Worm (Caenorhabditis elegans) whole organism, young adult: ENCODE results near the gene F22H10.6.

Experiments used
- B0261.1 ChIP-seq: sonication (generic microtip); optimal IDR thresholded peaks from 2 replicates; lab custom pipeline; 2016; ENCODE audit warnings: mild to moderate bottlenecking, missing genetic modification characterization, moderate library complexity, missing compliant biosample characterization
- C17E4.6 ChIP-seq: fragments of 200-800 bp; sonication (Bioruptor generic); IDR thresholded peaks from 2 replicates; pipeline ENCODE4 v1.3.6; 2022; ENCODE audit warnings: missing genetic modification reagents, missing genetic modification characterization, missing compliant biosample characterization
- F33H1.4 ChIP-seq: fragments of 200-800 bp; sonication (Bioruptor generic); IDR thresholded peaks from 2 replicates; pipeline ENCODE4 v1.3.6; 2022; ENCODE audit warnings: missing genetic modification reagents, missing genetic modification characterization, missing compliant biosample characterization
- F39B2.1 ChIP-seq: fragments of 200-800 bp; sonication (Bioruptor generic); IDR thresholded peaks from 2 replicates; pipeline ENCODE4 v1.3.6; 2022; ENCODE audit warnings: missing genetic modification reagents, missing genetic modification characterization, missing compliant biosample characterization
- F55B11.4 ChIP-seq: sonication (generic microtip); optimal IDR thresholded peaks from 2 replicates; lab custom pipeline; 2016; ENCODE audit warnings: missing compliant biosample characterization, missing genetic modification characterization, borderline replicate concordance; ENCODE audit not compliant: insufficient read depth
- Y53F4B.3 ChIP-seq: fragments of 200-800 bp; sonication (Bioruptor generic); IDR thresholded peaks from 2 replicates; pipeline ENCODE4 v1.3.6; 2022; ENCODE audit warnings: missing genetic modification reagents, missing genetic modification characterization, missing compliant biosample characterization
- Y53G8AR.9 ChIP-seq: fragments of 200-800 bp; sonication (Bioruptor generic); conservative IDR thresholded peaks from 2 replicates; pipeline ENCODE4 v1.3.6; 2022; ENCODE audit warnings: missing genetic modification reagents, missing genetic modification characterization, missing compliant biosample characterization
- ZK185.1 ChIP-seq: sonication (generic microtip); optimal IDR thresholded peaks from 2 replicates; lab custom pipeline; 2016; ENCODE audit warnings: mild to moderate bottlenecking, missing genetic modification characterization, missing compliant biosample characterization; ENCODE audit not compliant: poor library complexity, severe bottlenecking
- akir-1 ChIP-seq: fragments of 200-800 bp; sonication (Bioruptor generic); optimal IDR thresholded peaks from 2 replicates; lab custom pipeline; 2018; ENCODE audit warnings: mild to moderate bottlenecking, missing genetic modification characterization, moderate library complexity, missing compliant biosample characterization
- aptf-3 ChIP-seq: fragments of 200-800 bp; sonication (Bioruptor generic); IDR thresholded peaks from 2 replicates; pipeline ENCODE4 v1.3.6; 2022; ENCODE audit warnings: missing genetic modification characterization, missing compliant biosample characterization
- atf-7 ChIP-seq: sonication (generic microtip); optimal IDR thresholded peaks from 2 replicates; lab custom pipeline; 2017; ENCODE audit warnings: mild to moderate bottlenecking, missing genetic modification characterization, missing compliant biosample characterization
- attf-3 ChIP-seq: fragments of 200-800 bp; sonication (Bioruptor generic); conservative IDR thresholded peaks from 2 replicates; pipeline ENCODE4 v1.3.6; 2022; ENCODE audit warnings: missing genetic modification reagents, missing genetic modification characterization, missing compliant biosample characterization
- attf-6 ChIP-seq: fragments of 200-800 bp; sonication (Bioruptor generic); IDR thresholded peaks from 2 replicates; pipeline ENCODE4 v1.3.6; 2022; ENCODE audit warnings: missing genetic modification reagents, missing genetic modification characterization, missing compliant biosample characterization
- ccch-3 ChIP-seq: fragments of 200-800 bp; sonication (Bioruptor generic); optimal IDR thresholded peaks from 2 replicates; lab custom pipeline; 2018; ENCODE audit warnings: mild to moderate bottlenecking, missing genetic modification characterization, missing compliant biosample characterization
- cebp-1 ChIP-seq, 2 experiments: fragments of 200-800 bp in 1 of 2; sonication (Bioruptor generic) in 1 of 2; sonication (generic microtip) in 1 of 2; IDR thresholded peaks in 1 of 2; optimal IDR thresholded peaks in 1 of 2; 2 replicates each; pipeline versions ENCODE4 v1.3.6 to Lab custom; 2017 to 2022; ENCODE audit warnings: missing compliant biosample characterization in 2 of 2, missing genetic modification characterization in 2 of 2, mild to moderate bottlenecking in 1 of 2, missing genetic modification reagents in 1 of 2, moderate library complexity in 1 of 2
- ceh-100 ChIP-seq: fragments of 200-800 bp; sonication (Bioruptor generic); IDR thresholded peaks from 2 replicates; pipeline ENCODE4 v1.3.6; 2022; ENCODE audit warnings: missing genetic modification reagents, missing genetic modification characterization, missing compliant biosample characterization
- ceh-27 ChIP-seq: fragments of 200-800 bp; sonication (Bioruptor generic); optimal IDR thresholded peaks from 2 replicates; lab custom pipeline; 2018; ENCODE audit warnings: mild to moderate bottlenecking, missing genetic modification characterization, moderate library complexity, missing compliant biosample characterization
- ceh-40 ChIP-seq: fragments of 200-800 bp; sonication (Bioruptor generic); IDR thresholded peaks from 2 replicates; pipeline ENCODE4 v1.3.6; 2022; ENCODE audit warnings: missing genetic modification characterization, missing compliant biosample characterization
- ceh-91 ChIP-seq: fragments of 200-800 bp; sonication (Bioruptor generic); IDR thresholded peaks from 2 replicates; pipeline ENCODE4 v1.3.6; 2022; ENCODE audit warnings: missing genetic modification reagents, missing genetic modification characterization, missing compliant biosample characterization
- die-1 ChIP-seq: sonication (generic microtip); optimal IDR thresholded peaks from 2 replicates; lab custom pipeline; 2016; ENCODE audit warnings: missing genotype, mild to moderate bottlenecking, missing genetic modification characterization, missing compliant biosample characterization
- efl-1 ChIP-seq: fragments of 150-350 bp; optimal IDR thresholded peaks from 2 replicates; lab custom pipeline; 2014; ENCODE audit warnings: missing biosample characterization, missing genetic modification reagents, missing genetic modification characterization
- fkh-3 ChIP-seq: sonication (generic microtip); optimal IDR thresholded peaks from 2 replicates; lab custom pipeline; 2016; ENCODE audit warnings: mild to moderate bottlenecking, missing genetic modification characterization, missing compliant biosample characterization
- gei-17 ChIP-seq: fragments of 200-800 bp; sonication (Bioruptor generic); optimal IDR thresholded peaks from 2 replicates; lab custom pipeline; 2018; ENCODE audit warnings: mild to moderate bottlenecking, missing genetic modification characterization, missing compliant biosample characterization
- hmg-1.2 ChIP-seq: fragments of 200-800 bp; sonication (Bioruptor generic); IDR thresholded peaks from 2 replicates; pipeline ENCODE4 v1.3.6; 2022; ENCODE audit warnings: missing genetic modification reagents, missing genetic modification characterization, missing compliant biosample characterization
- hmg-20 ChIP-seq: fragments of 200-800 bp; sonication (Bioruptor generic); IDR thresholded peaks from 2 replicates; pipeline ENCODE4 v1.3.6; 2022; ENCODE audit warnings: missing genetic modification reagents, missing genetic modification characterization, missing compliant biosample characterization
- hrde-1 ChIP-seq: sonication (generic microtip); optimal IDR thresholded peaks from 2 replicates; lab custom pipeline; 2016; ENCODE audit warnings: missing genetic modification characterization, mild to moderate bottlenecking, missing compliant biosample characterization, moderate library complexity, missing genotype, missing genetic modification reagents, borderline replicate concordance
- let-526 ChIP-seq: fragments of 200-800 bp; sonication (Bioruptor generic); IDR thresholded peaks from 2 replicates; pipeline ENCODE4 v1.3.6; 2022; ENCODE audit warnings: missing genetic modification reagents, missing genetic modification characterization, missing compliant biosample characterization
- let-607 ChIP-seq, 2 experiments: fragments of 200-800 bp in 1 of 2; sonication (Bioruptor generic) in 1 of 2; sonication (generic microtip) in 1 of 2; optimal IDR thresholded peaks; 2 replicates each; lab custom pipeline; 2016 to 2018; ENCODE audit warnings: mild to moderate bottlenecking in 2 of 2, missing compliant biosample characterization in 2 of 2, missing genetic modification characterization in 2 of 2, moderate library complexity in 2 of 2, missing genotype in 1 of 2
- lin-54 ChIP-seq: fragments of 200-800 bp; sonication (Bioruptor generic); optimal IDR thresholded peaks from 2 replicates; lab custom pipeline; 2018; ENCODE audit warnings: mild to moderate bottlenecking, missing genetic modification characterization, missing compliant biosample characterization
- lir-1 ChIP-seq: fragments of 200-800 bp; sonication (Bioruptor generic); conservative IDR thresholded peaks from 2 replicates; pipeline ENCODE4 v1.3.6; 2022; ENCODE audit warnings: missing genetic modification reagents, missing genetic modification characterization, missing compliant biosample characterization
- lsl-1 ChIP-seq: fragments of 200-800 bp; sonication (Bioruptor generic); optimal IDR thresholded peaks from 2 replicates; lab custom pipeline; 2018; ENCODE audit warnings: mild to moderate bottlenecking, missing genetic modification characterization, moderate library complexity, missing compliant biosample characterization
- madf-8 ChIP-seq: fragments of 200-800 bp; sonication (Bioruptor generic); conservative IDR thresholded peaks from 2 replicates; pipeline ENCODE4 v1.3.6; 2022; ENCODE audit warnings: missing genetic modification reagents, missing genetic modification characterization, missing compliant biosample characterization
- mcd-1 ChIP-seq: fragments of 200-800 bp; sonication (Bioruptor generic); IDR thresholded peaks from 2 replicates; pipeline ENCODE4 v1.3.6; 2022; ENCODE audit warnings: missing genetic modification reagents, missing genetic modification characterization, missing compliant biosample characterization
- nfya-2 ChIP-seq: fragments of 200-800 bp; sonication (Bioruptor generic); IDR thresholded peaks from 2 replicates; pipeline ENCODE4 v1.3.6; 2022; ENCODE audit warnings: missing genetic modification reagents, missing genetic modification characterization, missing compliant biosample characterization
- nfyb-1 ChIP-seq: fragments of 200-800 bp; sonication (Bioruptor generic); IDR thresholded peaks from 2 replicates; pipeline ENCODE4 v1.3.6; 2022; ENCODE audit warnings: missing genetic modification reagents, missing genetic modification characterization, missing compliant biosample characterization
- nhr-179 ChIP-seq: sonication (generic microtip); optimal IDR thresholded peaks from 2 replicates; lab custom pipeline; 2016; ENCODE audit warnings: mild to moderate bottlenecking, missing genetic modification characterization, missing compliant biosample characterization
- nhr-27 ChIP-seq: fragments of 200-800 bp; sonication (Bioruptor generic); optimal IDR thresholded peaks from 2 replicates; lab custom pipeline; 2018; ENCODE audit warnings: mild to moderate bottlenecking, missing genetic modification characterization, moderate library complexity, missing compliant biosample characterization
- nhr-90 ChIP-seq: sonication (generic microtip); optimal IDR thresholded peaks from 2 replicates; lab custom pipeline; 2016; ENCODE audit warnings: missing genotype, mild to moderate bottlenecking, missing genetic modification characterization, missing compliant biosample characterization
- snpc-1.3 ChIP-seq: sonication (generic microtip); optimal IDR thresholded peaks from 2 replicates; lab custom pipeline; 2017; ENCODE audit warnings: missing genetic modification characterization, mild to moderate bottlenecking, missing compliant biosample characterization, antibody characterized with exemption, moderate library complexity, missing genotype, missing genetic modification reagents; ENCODE audit not compliant: insufficient read depth
- somi-1 ChIP-seq: fragments of 200-800 bp; sonication (Bioruptor generic); optimal IDR thresholded peaks from 2 replicates; lab custom pipeline; 2018; ENCODE audit warnings: mild to moderate bottlenecking, missing genetic modification characterization, missing compliant biosample characterization
- tbp1 ChIP-seq: fragments of 200-800 bp; sonication (Bioruptor generic); optimal IDR thresholded peaks from 2 replicates; lab custom pipeline; 2018; ENCODE audit warnings: mild to moderate bottlenecking, missing genetic modification characterization, missing compliant biosample characterization
- zfh-2 ChIP-seq: fragments of 200-800 bp; sonication (Bioruptor generic); conservative IDR thresholded peaks from 2 replicates; pipeline ENCODE4 v1.3.6; 2022; ENCODE audit warnings: missing genetic modification reagents, missing genetic modification characterization, missing compliant biosample characterization
- zim-3 ChIP-seq: sonication (generic microtip); optimal IDR thresholded peaks from 2 replicates; lab custom pipeline; 2017; ENCODE audit warnings: mild to moderate bottlenecking, missing genetic modification characterization, moderate library complexity, missing compliant biosample characterization
- ztf-22 ChIP-seq: fragments of 200-800 bp; sonication (Bioruptor generic); optimal IDR thresholded peaks from 2 replicates; lab custom pipeline; 2018; ENCODE audit warnings: mild to moderate bottlenecking, missing genetic modification characterization, moderate library complexity, missing compliant biosample characterization
- ztf-25 ChIP-seq: fragments of 200-800 bp; sonication (Bioruptor generic); IDR thresholded peaks from 2 replicates; pipeline ENCODE4 v1.3.6; 2022; ENCODE audit warnings: missing genetic modification reagents, missing genetic modification characterization, missing compliant biosample characterization
- ztf-3 ChIP-seq: fragments of 200-800 bp; sonication (Bioruptor generic); optimal IDR thresholded peaks from 2 replicates; lab custom pipeline; 2018; ENCODE audit warnings: mild to moderate bottlenecking, missing genetic modification characterization, missing compliant biosample characterization

F22H10.6 gene

ce11 chrX:16681910-16682493 is 9.1 kb downstream of the F22H10.6 start (continued):
- peak; percentile 92 for TF ChIP-seq let-526 (GFP tag; lab: Robert Waterston, UW)
- peak; percentile 96 for TF ChIP-seq nfyb-1
- TF ChIP-seq hmg-1.2 (GFP tag; lab: Robert Waterston, UW) = peak; percentile 87
- TF ChIP-seq Y53F4B.3 = no peak
- TF ChIP-seq ztf-25 (GFP tag; lab: Robert Waterston, UW) = 0 out of 2 replicates have a peak, but pooled peaks have one; percentile 10
- peak; percentile 61 for TF ChIP-seq B0261.1
- peak; percentile 83 for TF ChIP-seq nhr-179
- TF ChIP-seq snpc-1.3 = no peak
- peak; percentile 98 for TF ChIP-seq gei-17 (GFP tag; lab: Kevin White, UChicago)
- peak; percentile 71 for TF ChIP-seq die-1 (tag; lab: Kevin White, UChicago)
- TF ChIP-seq ccch-3 (GFP tag; lab: Kevin White, UChicago) = peak; percentile 89
- peak; percentile 75 for TF ChIP-seq ceh-100
- no peak for TF ChIP-seq F55B11.4 (tag; lab: Kevin White, UChicago)
- TF ChIP-seq nhr-27 (tag; lab: Kevin White, UChicago) = peak; percentile 55
- TF ChIP-seq lsl-1 (GFP tag; lab: Kevin White, UChicago) = no peak
- no peak for TF ChIP-seq nfya-2
- TF ChIP-seq C17E4.6 = peak; percentile 60; the same call in 1 of the 2 replicates
- TF ChIP-seq nhr-90 = peak; percentile 83
- peak; percentile 98 for TF ChIP-seq ceh-27 (GFP tag; lab: Kevin White, UChicago)
- peak; percentile 85 for TF ChIP-seq mcd-1
- TF ChIP-seq zfh-2 (GFP tag; lab: Robert Waterston, UW) = 0 out of 2 replicates have a peak, but pooled peaks have one; percentile 37
- TF ChIP-seq lir-1 (GFP tag; lab: Robert Waterston, UW) = peak; percentile 92
- no peak for TF ChIP-seq F33H1.4 (GFP tag; lab: Robert Waterston, UW)
- peak; percentile 9 for TF ChIP-seq hrde-1
- TF ChIP-seq let-607 (tag; optimal IDR thresholded peaks at IDR 0.05; lab: Kevin White, UChicago) = peak; percentile 70 to 92
- TF ChIP-seq madf-8 (GFP tag; lab: Robert Waterston, UW) = no peak
- no peak for TF ChIP-seq F39B2.1
- no peak for TF ChIP-seq ceh-91 (GFP tag; lab: Robert Waterston, UW)
- TF ChIP-seq efl-1 (GFP tag; lab: Kevin White, UChicago) = no peak
- no peak for TF ChIP-seq aptf-3
- TF ChIP-seq ztf-22 (GFP tag; lab: Kevin White, UChicago) = peak; percentile 80
- TF ChIP-seq ceh-40 (GFP tag; lab: Robert Waterston, UW) = no peak
- peak; percentile 96 for TF ChIP-seq hmg-20 (GFP tag; lab: Robert Waterston, UW)
- peak; percentile 35 for TF ChIP-seq zim-3
- peak; percentile 84 for TF ChIP-seq ztf-3 (GFP tag; lab: Kevin White, UChicago)
- no peak for TF ChIP-seq fkh-3
- peak; percentile 63 for TF ChIP-seq attf-3 (GFP tag; lab: Robert Waterston, UW)
- TF ChIP-seq tbp1 = peak; percentile 80
- peak; percentile 97 for TF ChIP-seq atf-7 (tag; lab: Kevin White, UChicago)
- peak; percentile 97 for TF ChIP-seq Y53G8AR.9 (GFP tag; lab: Robert Waterston, UW)
- TF ChIP-seq attf-6 (GFP tag; lab: Robert Waterston, UW) = no peak
- peak; percentile 94 for TF ChIP-seq somi-1 (GFP tag; lab: Kevin White, UChicago)
- peak; percentile 99 for TF ChIP-seq ZK185.1 (tag; lab: Kevin White, UChicago)
- TF ChIP-seq cebp-1 (GFP tag; IDR thresholded peaks at IDR 0.05; lab: Robert Waterston, UW) = peak; percentile 73; the same call in 1 of the 2 replicates
- TF ChIP-seq cebp-1 (tag; optimal IDR thresholded peaks at IDR 0.05; lab: Kevin White, UChicago) = peak; percentile 96
- TF ChIP-seq lin-54 (GFP tag; lab: Kevin White, UChicago) = peak; percentile 90
- peak; percentile 83 for TF ChIP-seq akir-1
- TF ChIP-seq, all 124 proteins: peak for 80
